Fruit fly (Drosophila melanogaster): Measurements from ENCODE around the gene CG33080.

CG33080 gene

dm6 chrX:5715455-5716227 lies 1.9 kb downstream of the CG33080 start (continued):
- TF ChIP-seq slbo (GFP tag; IDR thresholded peaks at IDR 0.05) (peak; percentile 26; the same call in 1 of the 2 replicates), Atf6 (GFP tag; IDR thresholded peaks at IDR 0.05) (0 out of 2 replicates have a peak, but pooled peaks have one; percentile 7), CG13624 (GFP tag; optimal IDR thresholded peaks at IDR 0.05) (peak; percentile 20), z (GFP tag; IDR thresholded peaks at IDR 0.05) (peak; percentile 83), CG17328 (GFP tag; IDR thresholded peaks at IDR 0.05) (no peak), chinmo (GFP tag; IDR thresholded peaks at IDR 0.05; ENCODE audit: partially characterized antibody) (0 out of 4 replicates have a peak, but pooled peaks have one; percentile 56), CG30403 (GFP tag; optimal IDR thresholded peaks at IDR 0.05) (no peak), E2f2 (GFP tag; IDR thresholded peaks at IDR 0.05) (0 out of 2 replicates have a peak, but pooled peaks have one; percentile 22), cg (GFP tag; optimal IDR thresholded peaks at IDR 0.05) (peak; percentile 11), CG2678 (tag; optimal IDR thresholded peaks at IDR 0.05) (peak; percentile 19), CG7372 (GFP tag; IDR thresholded peaks at IDR 0.05) (peak; percentile 98), exex (tag; optimal IDR thresholded peaks at IDR 0.05) (peak; percentile 24), Ptx1 (GFP tag; IDR thresholded peaks at IDR 0.05) (0 out of 2 replicates have a peak, but pooled peaks have one; percentile 12)

- TF ChIP-seq Nf-YC (tag; optimal IDR thresholded peaks at IDR 0.05): no peak
- no peak for TF ChIP-seq CG7963 (GFP tag; IDR thresholded peaks at IDR 0.05; ENCODE audit: partially characterized antibody)
- no peak for TF ChIP-seq CoRest (tag; optimal IDR thresholded peaks at IDR 0.05)
- TF ChIP-seq TFAM (GFP tag; optimal IDR thresholded peaks at IDR 0.05): no peak
- TF ChIP-seq tx (GFP tag; optimal IDR thresholded peaks at IDR 0.05): no peak
- TF ChIP-seq otp (GFP tag; IDR thresholded peaks at IDR 0.05): no peak
- TF ChIP-seq pnt (GFP tag; optimal IDR thresholded peaks at IDR 0.05): no peak
- TF ChIP-seq HmgZ (tag; optimal IDR thresholded peaks at IDR 0.05): no peak
- TF ChIP-seq CG10462 (GFP tag; optimal IDR thresholded peaks at IDR 0.05): no peak
- no peak for TF ChIP-seq so (GFP tag; IDR thresholded peaks at IDR 0.05)
- TF ChIP-seq klu (GFP tag; IDR thresholded peaks at IDR 0.05): no peak
- no peak for TF ChIP-seq CG32767 (GFP tag; IDR thresholded peaks at IDR 0.05)
- TF ChIP-seq CG3847 (GFP tag; IDR thresholded peaks at IDR 0.05): no peak
- TF ChIP-seq CG17612 (GFP tag; IDR thresholded peaks at IDR 0.05): no peak
- TF ChIP-seq chm (GFP tag; IDR thresholded peaks at IDR 0.05): no peak
- TF ChIP-seq Ssrp (tag; optimal IDR thresholded peaks at IDR 0.05): no peak
Observed at dm6 chrX:5714786-5715185, 2.8 kb downstream of the CG33080 start.

dm6 chrX:5712966-5713365 lies 4.6 kb downstream of the CG33080 start:
- no peak for TF ChIP-seq Dad (GFP tag; optimal IDR thresholded peaks at IDR 0.05)
- peak in 1 of 2 experiments; percentile 54 for TF ChIP-seq Pdp1 (GFP tag; optimal IDR thresholded peaks at IDR 0.05)

- peak; percentile 83 for TF ChIP-seq CG30403 (GFP tag; optimal IDR thresholded peaks at IDR 0.05)
- TF ChIP-seq NC2β (GFP tag; optimal IDR thresholded peaks at IDR 0.05): peak; percentile 11
- peak; percentile 62 for TF ChIP-seq CG18619 (GFP tag; optimal IDR thresholded peaks at IDR 0.05)
- TF ChIP-seq CG11560 (tag; IDR thresholded peaks at IDR 0.05): peak; percentile 79; the same call in 2 of the 3 replicates
- TF ChIP-seq HHEX (GFP tag; optimal IDR thresholded peaks at IDR 0.05): peak; percentile 87
- peak; percentile 92 for TF ChIP-seq so (GFP tag; IDR thresholded peaks at IDR 0.05)
- peak; percentile 43 for TF ChIP-seq trh (GFP tag; optimal IDR thresholded peaks at IDR 0.05)
- TF ChIP-seq CG14667 (GFP tag; IDR thresholded peaks at IDR 0.05): peak; percentile 77
- peak; percentile 89 for TF ChIP-seq CG6175 (GFP tag; IDR thresholded peaks at IDR 0.05)
- TF ChIP-seq Mes4 (GFP tag; optimal IDR thresholded peaks at IDR 0.05): no peak
- peak; percentile 95 for TF ChIP-seq CG14441 (GFP tag; IDR thresholded peaks at IDR 0.05)
- peak; percentile 68 for TF ChIP-seq CG13624 (GFP tag; optimal IDR thresholded peaks at IDR 0.05)
- peak; percentile 90 for TF ChIP-seq CG11093 (GFP tag; IDR thresholded peaks at IDR 0.05)
- TF ChIP-seq Hey (tag; optimal IDR thresholded peaks at IDR 0.05): peak; percentile 14
- peak; percentile 47 for TF ChIP-seq Fer2 (tag; optimal IDR thresholded peaks at IDR 0.05)
- peak; percentile 68 for TF ChIP-seq CG6765 (GFP tag; optimal IDR thresholded peaks at IDR 0.05)
- no peak for TF ChIP-seq Elba2 (GFP tag; optimal IDR thresholded peaks at IDR 0.05)
- TF ChIP-seq wdn (GFP tag; IDR thresholded peaks at IDR 0.05): peak; percentile 85
- peak; percentile 37 for TF ChIP-seq CG11723 (GFP tag; optimal IDR thresholded peaks at IDR 0.05)
Observed at dm6 chrX:5705899-5706312, 11.7 kb downstream of the CG33080 start.

Data from whole organism, embryonic.